Worm (Caenorhabditis elegans) whole organism, L1 larva: ENCODE data around the gene aat-6.

Experiments
- C34B4.2 ChIP-seq: sonication (generic microtip); optimal IDR thresholded peaks from 2 replicates; lab custom pipeline; 2017; ENCODE audit warnings: mild to moderate bottlenecking, missing genetic modification characterization, missing compliant biosample characterization
- lin-13 ChIP-seq: fragments of 150-350 bp; optimal IDR thresholded peaks from 2 replicates; lab custom pipeline; 2014; ENCODE audit warnings: missing biosample characterization, missing genetic modification reagents, missing genetic modification characterization
- lin-15B ChIP-seq: fragments of 150-350 bp; sonication (generic microtip); optimal IDR thresholded peaks from 3 replicates; lab custom pipeline; 2014; ENCODE audit warnings: missing biosample characterization, missing genetic modification characterization
- lsy-2 ChIP-seq, 2 experiments: fragments of 150-350 bp; optimal IDR thresholded peaks; 2 replicates each; lab custom pipeline; 2014; ENCODE audit warnings: missing biosample characterization in 2 of 2, missing genetic modification characterization in 2 of 2
- nhr-19 ChIP-seq: fragments of 200-800 bp; sonication (Bioruptor generic); conservative IDR thresholded peaks from 2 replicates; pipeline ENCODE4 v1.3.6; 2022; ENCODE audit warnings: missing genetic modification characterization, missing compliant biosample characterization
- nhr-77 ChIP-seq: fragments of 150-350 bp; optimal IDR thresholded peaks from 2 replicates; lab custom pipeline; 2014; ENCODE audit warnings: missing biosample characterization, missing genetic modification characterization
- nhr-90 ChIP-seq: sonication (generic microtip); optimal IDR thresholded peaks from 2 replicates; lab custom pipeline; 2016; ENCODE audit warnings: mild to moderate bottlenecking, missing genetic modification characterization, missing compliant biosample characterization; ENCODE audit not compliant: poor library complexity

DNA sequence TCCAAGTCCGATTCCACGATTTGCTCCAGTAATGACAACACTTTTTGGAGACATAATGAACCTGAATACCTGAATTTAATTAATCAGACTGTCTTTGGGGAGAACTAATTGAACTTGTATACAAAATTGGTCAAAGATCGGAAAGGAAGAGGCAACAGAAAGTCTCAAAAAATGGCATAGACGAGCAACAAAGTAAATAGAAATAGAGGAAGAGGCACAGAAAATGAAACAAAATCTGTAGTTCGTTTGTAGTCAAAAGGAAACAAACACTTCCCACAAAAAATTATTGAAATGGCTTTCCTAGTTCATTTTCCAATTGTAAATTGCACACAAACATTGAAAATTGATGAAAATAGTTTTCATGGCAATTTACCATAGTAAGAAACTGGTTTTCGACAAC is 44.2 kb upstream of the aat-6 start, which contains the start of gene C55A6.6:
- TF ChIP-seq nhr-77 (tag; lab: Kevin White, UChicago) (no peak), nhr-90 (tag; lab: Kevin White, UChicago) (no peak), nhr-19 (GFP tag; lab: Robert Waterston, UW) (no peak), lin-15B (no peak), C34B4.2 (tag; lab: Kevin White, UChicago) (no peak), lin-13 (GFP tag; lab: Kevin White, UChicago) (no peak), lsy-2 (tag; optimal IDR thresholded peaks at IDR 0.05; lab: Kevin White, UChicago) (no peak)
